Worm (Caenorhabditis elegans) whole organism, L3 larva: ENCODE measurements around the gene hot-2.

ENCODE experiments used
- aly-2 ChIP-seq: fragments of 150-350 bp; optimal IDR thresholded peaks from 2 replicates; lab custom pipeline; 2014; ENCODE audit warnings: missing biosample characterization, missing genetic modification characterization
- ceh-82 ChIP-seq: fragments of 150-350 bp; optimal IDR thresholded peaks from 2 replicates; lab custom pipeline; 2014; ENCODE audit warnings: missing biosample characterization, missing genetic modification characterization
- egl-27 ChIP-seq: sonication (generic microtip); optimal IDR thresholded peaks from 4 replicates; lab custom pipeline; 2017; ENCODE audit warnings: missing biosample characterization, missing genetic modification reagents, missing genetic modification characterization
- fos-1 ChIP-seq: fragments of 150-350 bp; optimal IDR thresholded peaks from 2 replicates; lab custom pipeline; 2014; ENCODE audit warnings: missing biosample characterization, missing genetic modification characterization
- jun-1 ChIP-seq: fragments of 150-350 bp; optimal IDR thresholded peaks from 2 replicates; lab custom pipeline; 2014; ENCODE audit warnings: missing biosample characterization, missing genetic modification reagents, missing genetic modification characterization
- nhr-25 ChIP-seq: sonication (generic microtip); optimal IDR thresholded peaks from 2 replicates; lab custom pipeline; 2017; ENCODE audit warnings: missing biosample characterization, missing genetic modification characterization
- nhr-28 ChIP-seq: fragments of 150-350 bp; optimal IDR thresholded peaks from 2 replicates; lab custom pipeline; 2014; ENCODE audit warnings: missing biosample characterization, missing genetic modification characterization
- nhr-76 ChIP-seq: fragments of 150-350 bp; sonication (generic microtip); optimal IDR thresholded peaks from 5 replicates; lab custom pipeline; 2014; ENCODE audit warnings: missing biosample characterization, missing genetic modification characterization
- pha-4 ChIP-seq: fragments of 150-350 bp; optimal IDR thresholded peaks from 2 replicates; lab custom pipeline; 2014; ENCODE audit warnings: missing biosample characterization, missing genetic modification reagents, missing genetic modification characterization
- pqm-1 ChIP-seq: fragments of 150-350 bp; optimal IDR thresholded peaks from 2 replicates; lab custom pipeline; 2017; ENCODE audit warnings: missing biosample characterization, missing genetic modification characterization, inconsistent platforms
- unc-39 ChIP-seq: sonication (generic microtip); optimal IDR thresholded peaks from 4 replicates; lab custom pipeline; 2017; ENCODE audit warnings: missing biosample characterization, missing genetic modification characterization
- unc-62 ChIP-seq: fragments of 150-350 bp; sonication (generic microtip); optimal IDR thresholded peaks from 4 replicates; lab custom pipeline; 2014; ENCODE audit warnings: missing biosample characterization, missing genetic modification reagents, missing genetic modification characterization
- zag-1 ChIP-seq: fragments of 150-350 bp; optimal IDR thresholded peaks from 2 replicates; lab custom pipeline; 2014; ENCODE audit warnings: missing biosample characterization, missing genetic modification characterization
- ztf-11 ChIP-seq: fragments of 150-350 bp; optimal IDR thresholded peaks from 2 replicates; lab custom pipeline; 2014; ENCODE audit warnings: missing biosample characterization, missing genetic modification characterization

- TF ChIP-seq aly-2: no peak
- no peak for TF ChIP-seq pha-4
- no peak for TF ChIP-seq nhr-25 (tag; lab: Kevin White, UChicago)
- no peak for TF ChIP-seq unc-62 (GFP tag; lab: Kevin White, UChicago)
- no peak for TF ChIP-seq nhr-28 (tag; lab: Kevin White, UChicago)
- no peak for TF ChIP-seq fos-1
- TF ChIP-seq unc-39 (tag; lab: Kevin White, UChicago): no peak
- TF ChIP-seq ztf-11: no peak
- TF ChIP-seq zag-1 (tag; lab: Kevin White, UChicago): no peak
- no peak for TF ChIP-seq egl-27 (tag; lab: Kevin White, UChicago)
- TF ChIP-seq nhr-76 (tag; lab: Kevin White, UChicago): no peak
- TF ChIP-seq jun-1: no peak
- no peak for TF ChIP-seq ceh-82 (tag; lab: Kevin White, UChicago)
- no peak for TF ChIP-seq pqm-1 (tag; lab: Kevin White, UChicago)
Observed at ce11 chrV:19231167-19231566, 56.6 kb downstream of the hot-2 start.
